Worm (Caenorhabditis elegans): Measurements from ENCODE around the gene col-169.

Gene col-169

DNA sequence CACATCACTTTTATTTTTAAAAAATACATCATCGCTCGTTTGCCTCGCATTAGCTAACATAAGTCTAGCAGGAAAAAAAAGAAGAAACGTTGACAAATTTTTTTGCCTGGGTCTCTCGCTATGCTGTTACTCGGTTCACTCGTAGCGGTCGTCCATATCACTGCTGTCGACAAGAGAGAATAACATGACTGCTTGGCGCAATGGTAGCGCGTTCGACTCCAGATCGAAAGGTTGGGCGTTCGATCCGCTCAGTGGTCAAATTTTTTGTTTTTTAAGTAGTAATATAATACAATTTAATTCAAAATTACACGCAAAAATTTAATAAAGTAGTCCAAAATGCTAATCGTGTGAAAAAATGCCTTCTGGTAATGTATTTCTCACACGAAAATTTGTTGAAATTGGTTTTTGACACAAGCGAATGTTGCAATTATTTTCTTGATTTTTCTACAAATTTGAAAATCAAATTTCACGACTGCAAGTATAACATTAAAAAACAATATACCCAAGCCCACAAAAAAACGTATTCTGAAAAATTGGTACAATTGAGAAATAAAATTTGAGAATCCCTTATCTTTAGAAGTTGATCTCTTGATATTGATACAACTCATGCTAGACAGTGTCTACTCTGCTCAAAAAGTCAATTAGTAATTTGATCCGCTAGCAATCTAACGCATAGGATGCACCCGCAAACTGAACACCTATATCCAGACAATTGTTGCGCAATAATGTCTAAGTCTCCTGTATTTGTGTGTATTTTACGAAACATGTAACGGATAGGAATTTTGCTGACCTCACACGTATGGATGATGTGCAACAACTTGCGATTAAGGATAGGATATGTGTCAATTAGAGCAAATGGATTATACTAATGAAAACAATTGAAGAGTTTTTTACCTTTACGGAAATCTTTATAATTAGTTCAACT, 42.5 kb downstream of the col-169 start (continued):
- peak; percentile 51; the same call in 1 of the 2 replicates for TF ChIP-seq Y48G9A.11 (GFP tag; IDR thresholded peaks at IDR 0.05)
- no peak for TF ChIP-seq mxl-3 (GFP tag; optimal IDR thresholded peaks at IDR 0.05)
- no peak for TF ChIP-seq F44E2.7 (GFP tag; IDR thresholded peaks at IDR 0.05)
- no peak for TF ChIP-seq ceh-62 (tag; optimal IDR thresholded peaks at IDR 0.05)
- TF ChIP-seq dve-1 (tag; optimal IDR thresholded peaks at IDR 0.05; ENCODE audit: insufficient read depth) = peak; percentile 54
- TF ChIP-seq gei-8 (GFP tag; optimal IDR thresholded peaks at IDR 0.05) = peak; percentile 66
- TF ChIP-seq attf-4 (tag; optimal IDR thresholded peaks at IDR 0.05) = no peak
- peak; percentile 87 for TF ChIP-seq D1046.2 (GFP tag; IDR thresholded peaks at IDR 0.05)
- no peak; the same call in 1 of the 2 replicates for TF ChIP-seq arid-1 (GFP tag; conservative IDR thresholded peaks at IDR 0.05)
- TF ChIP-seq jun-1 (tag; optimal IDR thresholded peaks at IDR 0.05) = no peak
- peak; percentile 91 for TF ChIP-seq Y105C5A.15 (GFP tag; IDR thresholded peaks at IDR 0.05)
- no peak for TF ChIP-seq mxl-2 (GFP tag; conservative IDR thresholded peaks at IDR 0.05)
- TF ChIP-seq hlh-11 (tag; optimal IDR thresholded peaks at IDR 0.05) = no peak
- no peak for TF ChIP-seq set-16 (GFP tag; IDR thresholded peaks at IDR 0.05)
- no peak for TF ChIP-seq mes-2 (tag; optimal IDR thresholded peaks at IDR 0.05; ENCODE audit: poor library complexity, severe bottlenecking)
- no peak for TF ChIP-seq lsy-2 (tag; optimal IDR thresholded peaks at IDR 0.05)
- no peak for TF ChIP-seq ZK546.5 (tag; optimal IDR thresholded peaks at IDR 0.05)
- 0 out of 2 replicates have a peak, but pooled peaks have one; percentile 16 for TF ChIP-seq nhr-42 (GFP tag; IDR thresholded peaks at IDR 0.05)
- TF ChIP-seq daf-16 (GFP tag; optimal IDR thresholded peaks at IDR 0.05) = peak; percentile 69 to 79
- peak; percentile 54 for TF ChIP-seq daf-16 (tag; optimal IDR thresholded peaks at IDR 0.05)
- peak; percentile 90 for TF ChIP-seq vab-7 (GFP tag; IDR thresholded peaks at IDR 0.05)
- TF ChIP-seq spr-1 (tag; optimal IDR thresholded peaks at IDR 0.05) = peak; percentile 41
- peak; percentile 50 for TF ChIP-seq hlh-30 (tag; optimal IDR thresholded peaks at IDR 0.05; ENCODE audit: insufficient read depth)
- no peak for TF ChIP-seq pqm-1 (tag; optimal IDR thresholded peaks at IDR 0.05)
- TF ChIP-seq nhr-11 (tag; optimal IDR thresholded peaks at IDR 0.05) = no peak
- TF ChIP-seq lin-15B (tag; optimal IDR thresholded peaks at IDR 0.05) = no peak
- peak; percentile 68 for TF ChIP-seq dmd-6 (GFP tag; IDR thresholded peaks at IDR 0.05)
- peak; percentile 81 for TF ChIP-seq spr-3 (GFP tag; optimal IDR thresholded peaks at IDR 0.05)
- peak; percentile 61 for TF ChIP-seq nhr-48 (tag; optimal IDR thresholded peaks at IDR 0.05)
- peak; percentile 89 for TF ChIP-seq pha-4 (GFP tag; IDR thresholded peaks at IDR 0.05)
- no peak for TF ChIP-seq pha-4 (tag; optimal IDR thresholded peaks at IDR 0.05)
- TF ChIP-seq nhr-77 (tag; optimal IDR thresholded peaks at IDR 0.05) = peak; percentile 26
- TF ChIP-seq madf-5 (GFP tag; IDR thresholded peaks at IDR 0.05) = peak; percentile 78 to 86; a peak in 2 of 4 replicates
- no peak for TF ChIP-seq F10B5.3 (tag; optimal IDR thresholded peaks at IDR 0.05)
- no peak for TF ChIP-seq ztf-11 (tag; optimal IDR thresholded peaks at IDR 0.05)
- peak; percentile 73 for TF ChIP-seq duxl-1 (tag; optimal IDR thresholded peaks at IDR 0.05; ENCODE audit: poor library complexity)
- peak; percentile 24 for TF ChIP-seq nhr-28 (tag; optimal IDR thresholded peaks at IDR 0.05)
- no peak for TF ChIP-seq mep-1 (tag; optimal IDR thresholded peaks at IDR 0.05)
- TF ChIP-seq egl-27 (tag; optimal IDR thresholded peaks at IDR 0.05) = no peak
- no peak; the same call in 1 of the 2 replicates for TF ChIP-seq lin-1 (GFP tag; IDR thresholded peaks at IDR 0.05)
- no peak for TF ChIP-seq aly-2 (tag; optimal IDR thresholded peaks at IDR 0.05)
- peak; percentile 39 for TF ChIP-seq ceh-32 (tag; optimal IDR thresholded peaks at IDR 0.05; ENCODE audit: poor library complexity)
- TF ChIP-seq nhr-237 (tag; optimal IDR thresholded peaks at IDR 0.05) = no peak
- peak; percentile 67; the same call in 1 of the 2 replicates for TF ChIP-seq dmd-9 (GFP tag; IDR thresholded peaks at IDR 0.05)
- TF ChIP-seq zip-2 (tag; optimal IDR thresholded peaks at IDR 0.05) = peak; percentile 43
- TF ChIP-seq aha-1 (tag) = peak; percentile 92
- TF ChIP-seq madf-9 (GFP tag; conservative IDR thresholded peaks at IDR 0.05) = peak; percentile 73
- no peak for TF ChIP-seq ceh-28 (tag; optimal IDR thresholded peaks at IDR 0.05)
- no peak for TF ChIP-seq hif-1 (tag; optimal IDR thresholded peaks at IDR 0.05)

Data from whole organism, L4 larva.